Worm (Caenorhabditis elegans) whole organism, mixed stage, embryonic: ENCODE results near the gene F40G9.17.

Experiments used
- blmp-1 ChIP-seq: fragments of 150-350 bp; optimal IDR thresholded peaks from 2 replicates; lab custom pipeline; 2014; ENCODE audit warnings: missing biosample characterization, missing genetic modification characterization
- elt-3 ChIP-seq: fragments of 150-350 bp; optimal IDR thresholded peaks from 2 replicates; lab custom pipeline; 2014; ENCODE audit warnings: missing biosample characterization, missing genetic modification characterization
- mep-1 ChIP-seq: fragments of 150-350 bp; optimal IDR thresholded peaks from 2 replicates; lab custom pipeline; 2017; ENCODE audit warnings: missing biosample characterization, missing genetic modification reagents, missing genetic modification characterization, inconsistent platforms
- pha-4 ChIP-seq: fragments of 150-350 bp; optimal IDR thresholded peaks from 2 replicates; lab custom pipeline; 2018; ENCODE audit warnings: missing biosample characterization, missing genetic modification reagents, missing genetic modification characterization

DNA sequence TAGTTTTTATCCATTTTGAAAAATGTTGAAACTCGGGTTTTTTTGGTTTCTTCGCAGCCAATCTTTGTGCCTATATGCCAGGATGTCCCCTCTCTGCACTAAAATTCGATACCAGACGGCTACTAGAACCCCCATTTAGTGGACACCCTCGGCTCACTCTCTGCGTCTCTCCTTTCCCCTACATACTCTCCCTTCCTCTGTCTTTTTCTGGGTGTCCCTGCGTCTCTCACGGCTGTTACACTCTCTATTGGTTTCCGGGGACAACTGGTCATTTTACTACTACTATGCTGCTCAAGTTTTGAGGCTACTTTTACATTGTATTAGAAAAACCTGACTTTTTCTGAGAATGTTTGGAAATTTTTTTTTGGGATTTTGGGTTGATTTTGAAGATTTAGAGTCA lies 26.1 kb downstream of the F40G9.17 start:
- TF ChIP-seq blmp-1 (tag; lab: Kevin White, UChicago), result no peak
- no peak for TF ChIP-seq elt-3 (tag; lab: Kevin White, UChicago)
- TF ChIP-seq mep-1 (tag; lab: Kevin White, UChicago), result no peak
- TF ChIP-seq pha-4 (tag; lab: Kevin White, UChicago), result no peak
